Fruit fly (Drosophila melanogaster): ENCODE results near the gene Cox17.

The Cox17 gene

DNA sequence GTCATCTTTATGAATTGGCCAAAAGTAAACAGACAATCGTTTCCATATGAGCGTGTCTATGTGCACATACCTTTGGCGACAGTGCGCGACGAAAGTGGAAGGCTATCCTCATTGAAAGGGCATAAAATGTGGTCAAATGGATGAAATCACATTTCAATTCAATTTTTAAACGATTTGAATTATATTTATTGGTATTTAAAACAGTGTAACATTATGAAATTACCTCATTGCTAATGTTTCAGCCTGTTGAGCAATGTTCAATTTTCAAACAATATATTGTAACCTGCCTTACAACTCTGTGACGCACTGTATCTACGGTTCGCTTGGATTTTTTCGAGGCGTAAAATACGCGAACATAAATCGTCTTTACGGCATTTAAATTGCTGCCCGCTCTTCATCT, 35.6 kb upstream of the Cox17 start:
- TF ChIP-seq Dif (GFP tag; optimal IDR thresholded peaks at IDR 0.05; ENCODE audit: partially characterized antibody): no peak
- TF ChIP-seq Sp1 (GFP tag; optimal IDR thresholded peaks at IDR 0.05): no peak
- no peak for TF ChIP-seq jim (GFP tag; optimal IDR thresholded peaks at IDR 0.05)
- TF ChIP-seq woc (GFP tag; optimal IDR thresholded peaks at IDR 0.05): no peak
- TF ChIP-seq Myc (optimal IDR thresholded peaks at IDR 0.05): no peak
- no peak for TF ChIP-seq Hr83 (GFP tag; optimal IDR thresholded peaks at IDR 0.05; ENCODE audit: poor library complexity, severe bottlenecking)
- TF ChIP-seq GATAd (GFP tag; optimal IDR thresholded peaks at IDR 0.05): no peak
- TF ChIP-seq Dfd (GFP tag; optimal IDR thresholded peaks at IDR 0.05): no peak

DNA sequence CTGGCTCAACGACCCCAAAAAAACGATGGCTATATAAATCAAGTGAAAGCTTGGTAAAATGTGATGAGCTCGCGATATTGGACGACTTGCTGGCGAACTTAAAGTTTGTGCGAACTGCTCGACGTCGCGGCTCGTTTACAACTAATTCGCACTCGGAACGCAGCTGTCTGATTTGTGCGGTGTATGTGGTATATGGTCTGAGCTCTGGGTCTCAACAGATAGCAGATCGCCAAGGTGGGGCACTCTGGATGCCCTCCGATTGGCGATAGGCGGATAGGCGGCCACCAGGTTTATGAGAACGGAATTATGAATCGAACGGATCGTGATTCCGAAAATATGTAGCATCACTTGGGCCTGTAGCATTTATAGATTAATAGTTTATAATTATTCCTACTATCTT, 31.9 kb upstream of the Cox17 start, which contains the start of gene Cyp4s3:
TSS of gene Cyp4s3 (minus strand) at position 146 of the 400 bp plus-strand sequence.
- TF ChIP-seq sage (GFP tag; optimal IDR thresholded peaks at IDR 0.05) (no peak), Myc (optimal IDR thresholded peaks at IDR 0.05) (no peak), Hr78 (GFP tag; optimal IDR thresholded peaks at IDR 0.05) (no peak), Dif (GFP tag; optimal IDR thresholded peaks at IDR 0.05; ENCODE audit: partially characterized antibody) (no peak), CG32264 (GFP tag; optimal IDR thresholded peaks at IDR 0.05) (no peak), foxo (GFP tag; optimal IDR thresholded peaks at IDR 0.05) (no peak), tai (GFP tag; optimal IDR thresholded peaks at IDR 0.05) (no peak), CG9705 (GFP tag; optimal IDR thresholded peaks at IDR 0.05) (no peak), Rel (GFP tag; optimal IDR thresholded peaks at IDR 0.05) (no peak), Rel (tag; optimal IDR thresholded peaks at IDR 0.05) (no peak), dl (GFP tag; optimal IDR thresholded peaks at IDR 0.05; ENCODE audit: insufficient read depth in 1 of 2, partially characterized antibody in 2 of 2) (no peak), sv (GFP tag; optimal IDR thresholded peaks at IDR 0.05) (no peak), brk (GFP tag; optimal IDR thresholded peaks at IDR 0.05) (no peak), dmrt93B (GFP tag; optimal IDR thresholded peaks at IDR 0.05) (no peak), Mio (GFP tag; optimal IDR thresholded peaks at IDR 0.05) (no peak), woc (GFP tag; optimal IDR thresholded peaks at IDR 0.05) (no peak), Dfd (GFP tag; optimal IDR thresholded peaks at IDR 0.05) (no peak), Hr83 (GFP tag; optimal IDR thresholded peaks at IDR 0.05; ENCODE audit: poor library complexity, severe bottlenecking) (no peak)

DNA sequence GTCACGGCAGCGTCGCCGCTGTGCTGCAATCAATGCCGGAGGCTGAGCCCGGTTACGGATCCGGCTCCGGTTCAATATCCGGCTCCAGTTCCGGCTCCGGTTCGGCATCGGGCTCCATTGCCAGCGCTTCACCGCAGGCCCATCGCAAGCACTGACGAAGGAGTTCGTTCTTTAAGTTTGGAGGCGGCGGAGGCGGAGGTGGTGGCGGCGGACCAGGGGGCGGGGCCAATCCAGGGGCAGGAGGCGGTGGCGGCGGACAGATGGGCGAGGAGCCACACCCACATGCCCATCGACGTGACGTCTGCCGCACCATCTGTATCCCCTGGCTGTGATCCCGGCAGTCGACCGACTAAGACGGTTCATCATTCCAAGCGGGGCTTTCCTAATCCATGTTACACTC, 27.4 kb upstream of the Cox17 start:
- TF ChIP-seq Dfd (GFP tag; optimal IDR thresholded peaks at IDR 0.05) (peak; percentile 98), ey (GFP tag; optimal IDR thresholded peaks at IDR 0.05) (no peak)

DNA sequence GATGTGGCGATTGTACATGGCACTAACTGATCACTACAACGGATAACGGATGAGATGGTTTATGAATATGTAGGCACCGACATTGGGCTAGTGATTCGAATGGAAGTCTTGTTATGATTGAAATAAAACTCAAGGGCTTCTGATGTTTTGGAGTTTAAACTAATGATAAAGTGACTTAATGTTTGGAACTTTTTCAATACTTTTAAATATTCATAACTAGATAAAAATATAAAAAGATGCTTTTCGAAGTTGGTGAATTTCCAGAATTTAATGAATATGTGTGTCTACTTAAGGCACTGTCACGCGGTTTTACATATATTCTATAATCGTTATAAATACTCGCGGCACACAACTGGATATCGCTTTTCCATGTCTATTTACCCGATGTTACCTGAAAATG, 11.4 kb upstream of the Cox17 start, which contains the start of gene CG9072:
TSS of gene CG9072 (minus strand) at position 101 of the 400 bp plus-strand sequence.
- TF ChIP-seq Sp1 (GFP tag; optimal IDR thresholded peaks at IDR 0.05): no peak
- TF ChIP-seq pan (optimal IDR thresholded peaks at IDR 0.05): no peak
- TF ChIP-seq Jra (GFP tag; optimal IDR thresholded peaks at IDR 0.05): no peak
- TF ChIP-seq lola (GFP tag; optimal IDR thresholded peaks at IDR 0.05): no peak
- TF ChIP-seq Hr78 (GFP tag; optimal IDR thresholded peaks at IDR 0.05): no peak
- TF ChIP-seq CG9705 (GFP tag; optimal IDR thresholded peaks at IDR 0.05): no peak
- no peak for TF ChIP-seq Dfd (GFP tag; optimal IDR thresholded peaks at IDR 0.05)
- no peak for TF ChIP-seq Abd-B (GFP tag; optimal IDR thresholded peaks at IDR 0.05)
- no peak for TF ChIP-seq brk (GFP tag; optimal IDR thresholded peaks at IDR 0.05)
- no peak for TF ChIP-seq woc (GFP tag; optimal IDR thresholded peaks at IDR 0.05)
- TF ChIP-seq Mio (GFP tag; optimal IDR thresholded peaks at IDR 0.05): no peak
- TF ChIP-seq tai (GFP tag; optimal IDR thresholded peaks at IDR 0.05): no peak
- no peak for TF ChIP-seq Vsx2 (GFP tag; optimal IDR thresholded peaks at IDR 0.05; ENCODE audit: partially characterized antibody)
- TF ChIP-seq foxo (GFP tag; optimal IDR thresholded peaks at IDR 0.05): no peak
- no peak for TF ChIP-seq Dif (GFP tag; optimal IDR thresholded peaks at IDR 0.05; ENCODE audit: partially characterized antibody)

DNA sequence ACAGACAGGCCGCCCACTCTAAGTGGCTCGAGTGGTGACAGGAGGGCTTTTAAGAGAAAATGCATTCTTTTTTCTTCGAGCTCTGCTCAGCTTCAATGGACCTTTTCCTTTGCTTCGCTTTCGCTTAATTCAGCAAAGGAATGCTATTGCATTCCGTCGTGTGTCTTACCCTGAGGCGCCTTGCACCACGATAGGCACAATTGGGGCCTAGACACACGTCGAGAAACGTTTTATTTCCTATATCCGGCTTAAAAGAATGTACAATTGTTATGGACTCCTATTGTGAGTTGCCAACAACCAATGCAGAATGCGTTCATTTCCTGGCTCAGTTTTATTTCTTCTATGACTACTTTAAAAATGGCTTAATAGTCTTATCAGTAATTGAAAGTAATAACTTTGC, 6.7 kb upstream of the Cox17 start:
- peak; percentile 82 for TF ChIP-seq Vsx2 (GFP tag; optimal IDR thresholded peaks at IDR 0.05; ENCODE audit: partially characterized antibody)
- no peak for TF ChIP-seq Jra (GFP tag; optimal IDR thresholded peaks at IDR 0.05)

DNA sequence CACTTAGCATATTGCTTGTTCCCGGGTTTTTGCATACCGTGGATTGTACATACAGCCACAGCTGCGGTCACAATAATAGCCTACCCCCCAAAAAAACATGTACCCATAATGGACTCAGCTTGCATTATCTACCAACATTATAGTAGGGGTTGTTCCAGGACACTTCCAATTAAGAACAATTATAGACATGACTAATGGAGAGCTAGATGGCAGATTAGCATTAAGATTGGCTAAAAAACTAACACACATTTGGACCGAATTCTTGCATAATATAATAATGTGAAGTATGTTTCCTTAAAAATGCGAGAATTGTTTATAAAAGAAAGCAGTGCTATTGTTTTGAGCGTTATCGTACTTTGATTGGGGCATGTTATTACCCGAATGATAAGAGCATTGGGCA, 5.9 kb upstream of the Cox17 start:
- TF ChIP-seq dmrt93B (GFP tag; optimal IDR thresholded peaks at IDR 0.05) (no peak), fru (GFP tag; optimal IDR thresholded peaks at IDR 0.05) (peak; percentile 27), Rel (GFP tag; optimal IDR thresholded peaks at IDR 0.05) (no peak), Rel (tag; optimal IDR thresholded peaks at IDR 0.05) (no peak), h (GFP tag; optimal IDR thresholded peaks at IDR 0.05) (no peak), dl (GFP tag; optimal IDR thresholded peaks at IDR 0.05; ENCODE audit: insufficient read depth in 1 of 2, partially characterized antibody in 2 of 2) (no peak), tai (GFP tag; optimal IDR thresholded peaks at IDR 0.05) (no peak), sage (GFP tag; optimal IDR thresholded peaks at IDR 0.05) (no peak), GATAd (GFP tag; optimal IDR thresholded peaks at IDR 0.05) (no peak), HLH106 (tag; optimal IDR thresholded peaks at IDR 0.05) (peak; percentile 30), Hnf4 (GFP tag; optimal IDR thresholded peaks at IDR 0.05) (no peak), sv (GFP tag; optimal IDR thresholded peaks at IDR 0.05) (no peak), ey (GFP tag; optimal IDR thresholded peaks at IDR 0.05) (no peak)
